Worm (Caenorhabditis elegans): ENCODE measurements around the gene srlf-1.

Gene srlf-1

ce11 chrII:7836613-7837226, 46.3 kb downstream of the srlf-1 start:
- no peak for TF ChIP-seq xnd-1 (tag; optimal IDR thresholded peaks at IDR 0.05)
- 0 out of 2 replicates have a peak, but pooled peaks have one; percentile 7 for TF ChIP-seq nfyb-1 (GFP tag; IDR thresholded peaks at IDR 0.05)
- TF ChIP-seq K12H6.12 (tag; optimal IDR thresholded peaks at IDR 0.05) = peak; percentile 61
- no peak for TF ChIP-seq F55B11.4 (tag; optimal IDR thresholded peaks at IDR 0.05; ENCODE audit: borderline replicate concordance, insufficient read depth)
- TF ChIP-seq somi-1 (GFP tag; optimal IDR thresholded peaks at IDR 0.05) = peak; percentile 40
- no peak for TF ChIP-seq tbp1 (GFP tag; optimal IDR thresholded peaks at IDR 0.05)

- no peak for TF ChIP-seq lsy-27 (tag; optimal IDR thresholded peaks at IDR 0.05; ENCODE audit: borderline replicate concordance, insufficient read depth)
- TF ChIP-seq hmg-1.2 (GFP tag; IDR thresholded peaks at IDR 0.05) = peak; percentile 76
- TF ChIP-seq cebp-2 (GFP tag; IDR thresholded peaks at IDR 0.05) = no peak
- no peak for TF ChIP-seq egl-18 (GFP tag; IDR thresholded peaks at IDR 0.05)
Measured at ce11 chrII:7838661-7839060, 48.3 kb downstream of the srlf-1 start.

ce11 chrII:7839703-7840102, 49.3 kb downstream of the srlf-1 start:
- no peak for TF ChIP-seq C17E4.6 (GFP tag; IDR thresholded peaks at IDR 0.05)
- no peak for TF ChIP-seq nfya-1 (tag; optimal IDR thresholded peaks at IDR 0.05; ENCODE audit: borderline replicate concordance, insufficient read depth)
- TF ChIP-seq Y95B8A.8 (GFP tag; IDR thresholded peaks at IDR 0.05) = no peak
- no peak for TF ChIP-seq tbx-9 (tag; optimal IDR thresholded peaks at IDR 0.05; ENCODE audit: borderline replicate concordance)
- TF ChIP-seq lin-40 (tag; optimal IDR thresholded peaks at IDR 0.05) = no peak
- TF ChIP-seq nhr-120 (GFP tag; IDR thresholded peaks at IDR 0.05) = no peak
- no peak for TF ChIP-seq D2030.7 (GFP tag; IDR thresholded peaks at IDR 0.05)
- no peak for TF ChIP-seq rpc-1 (optimal IDR thresholded peaks at IDR 0.05)
- TF ChIP-seq rpc-1 (tag; optimal IDR thresholded peaks at IDR 0.05) = no peak
- no peak for TF ChIP-seq B0261.1 (tag; optimal IDR thresholded peaks at IDR 0.05)
- TF ChIP-seq rcor-1 (GFP tag; IDR thresholded peaks at IDR 0.05) = no peak
